Fruit fly (Drosophila melanogaster): ENCODE results near the gene dmGlut.

dm6 chr2L:12040510-12040909, 13.3 kb downstream of the dmGlut start, which contains the start of gene CG6766:
- TF ChIP-seq psq (GFP tag; optimal IDR thresholded peaks at IDR 0.05): no peak
- TF ChIP-seq brk (GFP tag; optimal IDR thresholded peaks at IDR 0.05): no peak
- TF ChIP-seq h (GFP tag; optimal IDR thresholded peaks at IDR 0.05): no peak
- TF ChIP-seq Vsx2 (GFP tag; optimal IDR thresholded peaks at IDR 0.05; ENCODE audit: partially characterized antibody): no peak
- TF ChIP-seq Mio (GFP tag; optimal IDR thresholded peaks at IDR 0.05): no peak
- TF ChIP-seq N (GFP tag; optimal IDR thresholded peaks at IDR 0.05): no peak
- TF ChIP-seq Hr78 (GFP tag; optimal IDR thresholded peaks at IDR 0.05): no peak
- TF ChIP-seq br (GFP tag; optimal IDR thresholded peaks at IDR 0.05): no peak
- TF ChIP-seq lola (GFP tag; optimal IDR thresholded peaks at IDR 0.05): no peak
- TF ChIP-seq Abd-B (GFP tag; optimal IDR thresholded peaks at IDR 0.05): no peak
- no peak for TF ChIP-seq OdsH (GFP tag; optimal IDR thresholded peaks at IDR 0.05)
- TF ChIP-seq HLH106 (tag; optimal IDR thresholded peaks at IDR 0.05): no peak
- no peak for TF ChIP-seq usp (GFP tag; optimal IDR thresholded peaks at IDR 0.05)

Data from whole organism, wandering third instar larva.